Worm (Caenorhabditis elegans): Measurements from ENCODE around the gene Y55D5A.3.

Gene Y55D5A.3

ce11 chrIII:2992234-2992633 is 16.6 kb upstream of the Y55D5A.3 start:
- TF ChIP-seq lin-35 (GFP tag; optimal IDR thresholded peaks at IDR 0.05) (no peak), sup-37 (GFP tag; optimal IDR thresholded peaks at IDR 0.05) (no peak), nhr-76 (tag; optimal IDR thresholded peaks at IDR 0.05) (no peak), ceh-90 (tag; optimal IDR thresholded peaks at IDR 0.05) (no peak), F16B12.6 (tag; optimal IDR thresholded peaks at IDR 0.05) (no peak), jun-1 (tag; optimal IDR thresholded peaks at IDR 0.05) (no peak), nhr-12 (tag; optimal IDR thresholded peaks at IDR 0.05) (no peak), tbx-2 (tag; optimal IDR thresholded peaks at IDR 0.05) (no peak)

- no peak for TF ChIP-seq unc-130 (tag; optimal IDR thresholded peaks at IDR 0.05)
- no peak for TF ChIP-seq hlh-4 (tag; optimal IDR thresholded peaks at IDR 0.05)
- TF ChIP-seq egl-27 (tag; optimal IDR thresholded peaks at IDR 0.05): no peak
- TF ChIP-seq C34B4.2 (tag; optimal IDR thresholded peaks at IDR 0.05): no peak
- TF ChIP-seq lsy-2 (tag; optimal IDR thresholded peaks at IDR 0.05): no peak
- no peak for TF ChIP-seq ceh-90 (tag; optimal IDR thresholded peaks at IDR 0.05)
- no peak for TF ChIP-seq pax-3 (tag; optimal IDR thresholded peaks at IDR 0.05)
- TF ChIP-seq efl-3 (GFP tag; optimal IDR thresholded peaks at IDR 0.05): no peak
- no peak for TF ChIP-seq lin-14 (GFP tag; optimal IDR thresholded peaks at IDR 0.05)
- TF ChIP-seq hlh-17 (GFP tag; optimal IDR thresholded peaks at IDR 0.05; ENCODE audit: borderline replicate concordance): no peak
- no peak for TF ChIP-seq irx-1 (tag; optimal IDR thresholded peaks at IDR 0.05)
- TF ChIP-seq sox-4 (tag; optimal IDR thresholded peaks at IDR 0.05): no peak
- no peak for TF ChIP-seq sup-37 (GFP tag; optimal IDR thresholded peaks at IDR 0.05)
- TF ChIP-seq nhr-28 (tag; optimal IDR thresholded peaks at IDR 0.05): no peak
Observed at ce11 chrIII:2989957-2990356, 14.4 kb upstream of the Y55D5A.3 start, which contains the start of gene Y55D5A.4. Gene Y55D5A.4, minus strand, starts transcription at chrIII:2990057.

- no peak for TF ChIP-seq hpl-2 (GFP tag; optimal IDR thresholded peaks at IDR 0.05)
- no peak for TF ChIP-seq nhr-19 (GFP tag; conservative IDR thresholded peaks at IDR 0.05)
- no peak for TF ChIP-seq vab-15 (tag; optimal IDR thresholded peaks at IDR 0.05)
- TF ChIP-seq nhr-85 (tag): peak; percentile 12
- no peak for TF ChIP-seq C34B4.2 (tag; optimal IDR thresholded peaks at IDR 0.05)
- TF ChIP-seq zag-1 (tag; optimal IDR thresholded peaks at IDR 0.05): no peak
- no peak for TF ChIP-seq efl-1 (optimal IDR thresholded peaks at IDR 0.05)
- peak in 1 of 2 experiments; percentile 50 for TF ChIP-seq efl-1 (GFP tag; optimal IDR thresholded peaks at IDR 0.05 in 1 of 2)
- no peak for TF ChIP-seq ceh-63 (GFP tag; optimal IDR thresholded peaks at IDR 0.05)
- peak; percentile 8 for TF ChIP-seq fkh-8 (tag; optimal IDR thresholded peaks at IDR 0.05)
- TF ChIP-seq dsc-1 (tag; optimal IDR thresholded peaks at IDR 0.05): peak; percentile 76
Observed at ce11 chrIII:2983044-2983443, 7.5 kb upstream of the Y55D5A.3 start.

ce11 chrIII:2982109-2982508 is 6.5 kb upstream of the Y55D5A.3 start, which contains the start of gene Y55D5A.1:
Gene Y55D5A.1, plus strand, starts transcription at chrIII:2982409.
- TF ChIP-seq Y116A8C.19 (tag; optimal IDR thresholded peaks at IDR 0.05; ENCODE audit: borderline replicate concordance) (no peak), nhr-77 (tag; optimal IDR thresholded peaks at IDR 0.05) (no peak), fkh-8 (tag; optimal IDR thresholded peaks at IDR 0.05) (no peak)

ce11 chrIII:2980927-2981326 is 5.3 kb upstream of the Y55D5A.3 start:
- TF ChIP-seq pax-3 (tag; optimal IDR thresholded peaks at IDR 0.05): no peak
- peak; percentile 10 for TF ChIP-seq nhr-90 (tag; optimal IDR thresholded peaks at IDR 0.05; ENCODE audit: poor library complexity)
- TF ChIP-seq ets-5 (GFP tag; IDR thresholded peaks at IDR 0.05): no peak
- TF ChIP-seq hlh-17 (GFP tag; optimal IDR thresholded peaks at IDR 0.05; ENCODE audit: borderline replicate concordance): no peak
- TF ChIP-seq sptf-1 (tag; optimal IDR thresholded peaks at IDR 0.05): no peak
- no peak for TF ChIP-seq efl-1 (optimal IDR thresholded peaks at IDR 0.05)
- TF ChIP-seq efl-1 (GFP tag; optimal IDR thresholded peaks at IDR 0.05 in 1 of 2): peak in 1 of 2 experiments; percentile 38
- no peak for TF ChIP-seq C04F5.9 (tag; optimal IDR thresholded peaks at IDR 0.05)
- no peak for TF ChIP-seq rnt-1 (tag; optimal IDR thresholded peaks at IDR 0.05)
- peak; percentile 7 for TF ChIP-seq blmp-1 (tag; optimal IDR thresholded peaks at IDR 0.05)
- no peak for TF ChIP-seq nhr-85 (tag)
- TF ChIP-seq grh-1 (GFP tag; IDR thresholded peaks at IDR 0.05): no peak
- TF ChIP-seq snu-23 (GFP tag; optimal IDR thresholded peaks at IDR 0.05): no peak
- TF ChIP-seq fkh-8 (tag; optimal IDR thresholded peaks at IDR 0.05): no peak
- TF ChIP-seq ceh-8 (GFP tag; optimal IDR thresholded peaks at IDR 0.05): no peak
- no peak for TF ChIP-seq fos-1 (tag; optimal IDR thresholded peaks at IDR 0.05)
- TF ChIP-seq elt-3 (tag; optimal IDR thresholded peaks at IDR 0.05): peak in 1 of 6 experiments; percentile 71
- TF ChIP-seq unc-130 (tag; optimal IDR thresholded peaks at IDR 0.05): no peak
- no peak for TF ChIP-seq nhr-84 (tag; optimal IDR thresholded peaks at IDR 0.05)
- TF ChIP-seq aha-1 (tag; optimal IDR thresholded peaks at IDR 0.05): no peak
- no peak for TF ChIP-seq pqm-1 (tag; optimal IDR thresholded peaks at IDR 0.05)
- TF ChIP-seq aly-2 (tag; optimal IDR thresholded peaks at IDR 0.05): no peak
- no peak for TF ChIP-seq nhr-76 (tag; optimal IDR thresholded peaks at IDR 0.05)
